Fruit fly (Drosophila melanogaster): ENCODE data around the gene AP-1gamma.
A peak's percentile ranks its signal among the peaks of the same experiment; 100 is the strongest.

Gene AP-1gamma

dm6 chrX:9118961-9119633, 10.6 kb downstream of the AP-1gamma start:
- TF ChIP-seq Myc (optimal IDR thresholded peaks at IDR 0.05) (no peak), OdsH (GFP tag; optimal IDR thresholded peaks at IDR 0.05) (no peak), jim (GFP tag; optimal IDR thresholded peaks at IDR 0.05) (no peak), Hr83 (GFP tag; optimal IDR thresholded peaks at IDR 0.05; ENCODE audit: poor library complexity, severe bottlenecking) (no peak), usp (GFP tag; optimal IDR thresholded peaks at IDR 0.05) (no peak)

dm6 chrX:9119671-9120364, 11.3 kb downstream of the AP-1gamma start:
- TF ChIP-seq lola (GFP tag; optimal IDR thresholded peaks at IDR 0.05) (no peak), ey (GFP tag; optimal IDR thresholded peaks at IDR 0.05) (no peak), fru (GFP tag; optimal IDR thresholded peaks at IDR 0.05) (no peak), foxo (GFP tag; optimal IDR thresholded peaks at IDR 0.05) (no peak), rgr (GFP tag; optimal IDR thresholded peaks at IDR 0.05) (no peak), CG32264 (GFP tag; optimal IDR thresholded peaks at IDR 0.05) (no peak), h (GFP tag; optimal IDR thresholded peaks at IDR 0.05) (no peak), sage (GFP tag; optimal IDR thresholded peaks at IDR 0.05) (no peak), Dif (GFP tag; optimal IDR thresholded peaks at IDR 0.05; ENCODE audit: partially characterized antibody) (no peak), br (GFP tag; optimal IDR thresholded peaks at IDR 0.05) (no peak), GATAd (GFP tag; optimal IDR thresholded peaks at IDR 0.05) (no peak), CG9705 (GFP tag; optimal IDR thresholded peaks at IDR 0.05) (no peak), sv (GFP tag; optimal IDR thresholded peaks at IDR 0.05) (no peak), HLH106 (tag; optimal IDR thresholded peaks at IDR 0.05) (no peak)

dm6 chrX:9120828-9121754, 12.6 kb downstream of the AP-1gamma start:
- TF ChIP-seq Dif (GFP tag; optimal IDR thresholded peaks at IDR 0.05; ENCODE audit: partially characterized antibody) (no peak), fru (GFP tag; optimal IDR thresholded peaks at IDR 0.05) (peak; percentile 49), br (GFP tag; optimal IDR thresholded peaks at IDR 0.05) (no peak), Hr83 (GFP tag; optimal IDR thresholded peaks at IDR 0.05; ENCODE audit: poor library complexity, severe bottlenecking) (no peak), Hnf4 (GFP tag; optimal IDR thresholded peaks at IDR 0.05) (no peak), OdsH (GFP tag; optimal IDR thresholded peaks at IDR 0.05) (peak; percentile 2), GATAd (GFP tag; optimal IDR thresholded peaks at IDR 0.05) (no peak), h (GFP tag; optimal IDR thresholded peaks at IDR 0.05) (peak; percentile 21), Rel (GFP tag; optimal IDR thresholded peaks at IDR 0.05) (no peak), Rel (tag; optimal IDR thresholded peaks at IDR 0.05) (no peak), foxo (GFP tag; optimal IDR thresholded peaks at IDR 0.05) (peak in 1 of 2 experiments; percentile 45), dmrt93B (GFP tag; optimal IDR thresholded peaks at IDR 0.05) (peak; percentile 7), Jra (GFP tag; optimal IDR thresholded peaks at IDR 0.05) (no peak), rgr (GFP tag; optimal IDR thresholded peaks at IDR 0.05) (peak; percentile 30), dsf (GFP tag; optimal IDR thresholded peaks at IDR 0.05; ENCODE audit: borderline replicate concordance) (no peak), ey (GFP tag; optimal IDR thresholded peaks at IDR 0.05) (peak; percentile 30), Sp1 (GFP tag; optimal IDR thresholded peaks at IDR 0.05) (no peak), HLH106 (tag; optimal IDR thresholded peaks at IDR 0.05) (peak; percentile 26), CG9705 (GFP tag; optimal IDR thresholded peaks at IDR 0.05) (no peak), Myc (optimal IDR thresholded peaks at IDR 0.05) (no peak), woc (GFP tag; optimal IDR thresholded peaks at IDR 0.05) (peak; percentile 17)

dm6 chrX:9122492-9122891, 14.0 kb downstream of the AP-1gamma start:
- no peak for TF ChIP-seq Hnf4 (GFP tag; optimal IDR thresholded peaks at IDR 0.05)
- no peak for TF ChIP-seq pan (optimal IDR thresholded peaks at IDR 0.05)
- no peak for TF ChIP-seq ey (GFP tag; optimal IDR thresholded peaks at IDR 0.05)

Measured in whole organism, wandering third instar larva.